Worm (Caenorhabditis elegans) whole organism, young adult: ENCODE measurements around the gene sds-22.
A peak's percentile ranks its signal among the peaks of the same experiment; 100 is the strongest.

Experiments used
- B0019.2 ChIP-seq: fragments of 200-800 bp; sonication (Bioruptor generic); conservative IDR thresholded peaks from 2 replicates; pipeline ENCODE4 v1.3.6; 2022; ENCODE audit warnings: missing genetic modification reagents, missing genetic modification characterization, missing compliant biosample characterization
- C06A6.2 ChIP-seq: fragments of 200-800 bp; sonication (Bioruptor generic); conservative IDR thresholded peaks from 2 replicates; pipeline ENCODE4 v1.3.6; 2022; ENCODE audit warnings: missing genetic modification characterization, missing compliant biosample characterization
- F22D6.2 ChIP-seq: sonication (generic microtip); optimal IDR thresholded peaks from 2 replicates; lab custom pipeline; 2016; ENCODE audit warnings: mild to moderate bottlenecking, missing genetic modification characterization, missing compliant biosample characterization
- F52B5.7 ChIP-seq: sonication (generic microtip); optimal IDR thresholded peaks from 2 replicates; lab custom pipeline; 2016; ENCODE audit warnings: mild to moderate bottlenecking, missing genetic modification characterization, missing compliant biosample characterization
- F57C9.4 ChIP-seq: sonication (generic microtip); optimal IDR thresholded peaks from 2 replicates; lab custom pipeline; 2017; ENCODE audit warnings: mild to moderate bottlenecking, missing genetic modification characterization, missing compliant biosample characterization
- K12H6.12 ChIP-seq: fragments of 200-800 bp; sonication (Bioruptor generic); optimal IDR thresholded peaks from 2 replicates; lab custom pipeline; 2018; ENCODE audit warnings: mild to moderate bottlenecking, missing genetic modification characterization, missing compliant biosample characterization
- Y67H2A.10 ChIP-seq: fragments of 200-800 bp; sonication (Bioruptor generic); conservative IDR thresholded peaks from 2 replicates; pipeline ENCODE4 v1.3.6; 2022; ENCODE audit warnings: missing genetic modification reagents, missing genetic modification characterization, missing compliant biosample characterization
- bed-1 ChIP-seq: fragments of 200-800 bp; sonication (Bioruptor generic); IDR thresholded peaks from 2 replicates; pipeline ENCODE4 v1.3.6; 2022; ENCODE audit warnings: missing genetic modification reagents, missing genetic modification characterization, missing compliant biosample characterization
- ceh-100 ChIP-seq: fragments of 200-800 bp; sonication (Bioruptor generic); IDR thresholded peaks from 2 replicates; pipeline ENCODE4 v1.3.6; 2022; ENCODE audit warnings: missing genetic modification reagents, missing genetic modification characterization, missing compliant biosample characterization
- ceh-27 ChIP-seq: fragments of 200-800 bp; sonication (Bioruptor generic); optimal IDR thresholded peaks from 2 replicates; lab custom pipeline; 2018; ENCODE audit warnings: mild to moderate bottlenecking, missing genetic modification characterization, moderate library complexity, missing compliant biosample characterization
- die-1 ChIP-seq: sonication (generic microtip); optimal IDR thresholded peaks from 2 replicates; lab custom pipeline; 2016; ENCODE audit warnings: missing genotype, mild to moderate bottlenecking, missing genetic modification characterization, missing compliant biosample characterization
- dpl-1 ChIP-seq: fragments of 150-350 bp; optimal IDR thresholded peaks from 2 replicates; lab custom pipeline; 2014; ENCODE audit warnings: missing biosample characterization, missing genetic modification reagents, missing genetic modification characterization
- efl-1 ChIP-seq: fragments of 150-350 bp; optimal IDR thresholded peaks from 2 replicates; lab custom pipeline; 2014; ENCODE audit warnings: missing biosample characterization, missing genetic modification reagents, missing genetic modification characterization
- egrh-3 ChIP-seq: fragments of 200-800 bp; sonication (Bioruptor generic); IDR thresholded peaks from 2 replicates; pipeline ENCODE4 v1.3.6; 2022; ENCODE audit warnings: missing genetic modification reagents, missing genetic modification characterization, missing compliant biosample characterization
- ets-4 ChIP-seq: fragments of 200-800 bp; sonication (Bioruptor generic); optimal IDR thresholded peaks from 2 replicates; lab custom pipeline; 2018; ENCODE audit warnings: mild to moderate bottlenecking, missing genetic modification characterization, missing compliant biosample characterization
- fkh-3 ChIP-seq: sonication (generic microtip); optimal IDR thresholded peaks from 2 replicates; lab custom pipeline; 2016; ENCODE audit warnings: mild to moderate bottlenecking, missing genetic modification characterization, missing compliant biosample characterization
- lin-26 ChIP-seq: fragments of 200-800 bp; sonication (Bioruptor generic); IDR thresholded peaks from 2 replicates; pipeline ENCODE4 v1.3.6; 2022; ENCODE audit warnings: missing genetic modification reagents, missing genetic modification characterization, missing compliant biosample characterization
- lin-35 ChIP-seq, 3 experiments: fragments of 150-350 bp in 2 of 3; sonication (generic microtip) in 1 of 3; optimal IDR thresholded peaks; 2 replicates each; lab custom pipeline; 2014 to 2018; ENCODE audit warnings: missing biosample characterization in 3 of 3, missing genetic modification characterization in 3 of 3, missing genetic modification reagents in 3 of 3
- lin-40 ChIP-seq: sonication (generic microtip); optimal IDR thresholded peaks from 2 replicates; lab custom pipeline; 2016; ENCODE audit warnings: missing genetic modification characterization, mild to moderate bottlenecking, missing compliant biosample characterization, missing genotype, missing genetic modification reagents
- lin-54 ChIP-seq: fragments of 200-800 bp; sonication (Bioruptor generic); optimal IDR thresholded peaks from 2 replicates; lab custom pipeline; 2018; ENCODE audit warnings: mild to moderate bottlenecking, missing genetic modification characterization, missing compliant biosample characterization
- lir-1 ChIP-seq: fragments of 200-800 bp; sonication (Bioruptor generic); conservative IDR thresholded peaks from 2 replicates; pipeline ENCODE4 v1.3.6; 2022; ENCODE audit warnings: missing genetic modification reagents, missing genetic modification characterization, missing compliant biosample characterization
- madf-6 ChIP-seq: fragments of 200-800 bp; sonication (Bioruptor generic); IDR thresholded peaks from 2 replicates; pipeline ENCODE4 v1.3.6; 2022; ENCODE audit warnings: missing genetic modification reagents, missing genetic modification characterization, missing compliant biosample characterization
- mxl-1 ChIP-seq: sonication (generic microtip); optimal IDR thresholded peaks from 2 replicates; lab custom pipeline; 2016; ENCODE audit warnings: missing genetic modification characterization, missing compliant biosample characterization
- nfya-1 ChIP-seq: sonication (generic microtip); optimal IDR thresholded peaks from 2 replicates; lab custom pipeline; 2017; ENCODE audit warnings: antibody characterized with exemption, missing compliant biosample characterization, missing genetic modification characterization, borderline replicate concordance; ENCODE audit not compliant: insufficient read depth
- nhr-120 ChIP-seq: fragments of 200-800 bp; sonication (Bioruptor generic); IDR thresholded peaks from 2 replicates; pipeline ENCODE4 v1.3.6; 2022; ENCODE audit warnings: missing genetic modification characterization, missing compliant biosample characterization
- nhr-80 ChIP-seq: sonication (generic microtip); optimal IDR thresholded peaks from 2 replicates; lab custom pipeline; 2016; ENCODE audit warnings: missing genetic modification characterization, missing compliant biosample characterization
- nhr-90 ChIP-seq: sonication (generic microtip); optimal IDR thresholded peaks from 2 replicates; lab custom pipeline; 2016; ENCODE audit warnings: missing genotype, mild to moderate bottlenecking, missing genetic modification characterization, missing compliant biosample characterization
- rcor-1 ChIP-seq: fragments of 200-800 bp; sonication (Bioruptor generic); IDR thresholded peaks from 2 replicates; pipeline ENCODE4 v1.3.6; 2022; ENCODE audit warnings: missing genetic modification reagents, missing genetic modification characterization, missing compliant biosample characterization
- rpc-1 ChIP-seq, 2 experiments: fragments of 150-350 bp in 1 of 2; sonication (generic microtip) in 1 of 2; optimal IDR thresholded peaks; 2 replicates each; lab custom pipeline; 2014 to 2018; ENCODE audit warnings: missing biosample characterization in 1 of 2, missing genetic modification characterization in 1 of 2, missing genetic modification reagents in 1 of 2, missing genotype in 1 of 2
- snpc-1.1 ChIP-seq: sonication (generic microtip); optimal IDR thresholded peaks from 2 replicates; lab custom pipeline; 2017; ENCODE audit warnings: missing genetic modification characterization, mild to moderate bottlenecking, missing compliant biosample characterization, antibody characterized with exemption, moderate library complexity, missing genotype, missing genetic modification reagents; ENCODE audit not compliant: insufficient read depth
- snpc-1.3 ChIP-seq: sonication (generic microtip); optimal IDR thresholded peaks from 2 replicates; lab custom pipeline; 2017; ENCODE audit warnings: missing genetic modification characterization, mild to moderate bottlenecking, missing compliant biosample characterization, antibody characterized with exemption, moderate library complexity, missing genotype, missing genetic modification reagents; ENCODE audit not compliant: insufficient read depth
- snpc-3.4 ChIP-seq: sonication (generic microtip); optimal IDR thresholded peaks from 2 replicates; lab custom pipeline; 2017; ENCODE audit warnings: missing genetic modification characterization, mild to moderate bottlenecking, missing compliant biosample characterization, antibody characterized with exemption, moderate library complexity, missing genotype, missing genetic modification reagents
- ztf-18 ChIP-seq: sonication (generic microtip); optimal IDR thresholded peaks from 2 replicates; lab custom pipeline; 2016; ENCODE audit warnings: missing genotype, mild to moderate bottlenecking, missing genetic modification characterization, missing compliant biosample characterization
- ztf-22 ChIP-seq: fragments of 200-800 bp; sonication (Bioruptor generic); optimal IDR thresholded peaks from 2 replicates; lab custom pipeline; 2018; ENCODE audit warnings: mild to moderate bottlenecking, missing genetic modification characterization, moderate library complexity, missing compliant biosample characterization
- ztf-25 ChIP-seq: fragments of 200-800 bp; sonication (Bioruptor generic); IDR thresholded peaks from 2 replicates; pipeline ENCODE4 v1.3.6; 2022; ENCODE audit warnings: missing genetic modification reagents, missing genetic modification characterization, missing compliant biosample characterization
- ztf-26 ChIP-seq: sonication (generic microtip); optimal IDR thresholded peaks from 2 replicates; lab custom pipeline; 2017; ENCODE audit warnings: missing genetic modification characterization, missing compliant biosample characterization
- ztf-3 ChIP-seq: fragments of 200-800 bp; sonication (Bioruptor generic); optimal IDR thresholded peaks from 2 replicates; lab custom pipeline; 2018; ENCODE audit warnings: mild to moderate bottlenecking, missing genetic modification characterization, missing compliant biosample characterization
- ztf-6 ChIP-seq: fragments of 200-800 bp; sonication (Bioruptor generic); IDR thresholded peaks from 2 replicates; pipeline ENCODE4 v1.3.6; 2022; ENCODE audit warnings: missing genetic modification reagents, missing genetic modification characterization, missing compliant biosample characterization

sds-22 gene

ce11 chrII:7850575-7850974, 7.6 kb upstream of the sds-22 start:
- no peak for TF ChIP-seq snpc-1.1 (tag; lab: Kevin White, UChicago)
- TF ChIP-seq ztf-6: no peak

- TF ChIP-seq bed-1 (no peak), rpc-1 (optimal IDR thresholded peaks at IDR 0.05; lab: Kevin White, UChicago) (no peak), rpc-1 (tag; optimal IDR thresholded peaks at IDR 0.05; lab: Kevin White, UChicago) (no peak), ztf-25 (GFP tag; lab: Robert Waterston, UW) (no peak), dpl-1 (no peak), nhr-80 (peak; percentile 36), efl-1 (GFP tag; lab: Kevin White, UChicago) (no peak), F57C9.4 (no peak)
- TF ChIP-seq, all 124 proteins: peak for 1
Measured at ce11 chrII:7851480-7851879, 6.7 kb upstream of the sds-22 start.

- TF ChIP-seq snpc-1.3 (tag; lab: Kevin White, UChicago): no peak
- no peak for TF ChIP-seq nhr-90 (tag; lab: Kevin White, UChicago)
- TF ChIP-seq madf-6 (GFP tag; lab: Robert Waterston, UW): peak; percentile 32; the same call in 1 of the 2 replicates
Measured at ce11 chrII:7853679-7854078, 4.5 kb upstream of the sds-22 start, which contains the start of gene T09A5.5. T09A5.5 (minus strand) TSS chrII:7853779.

- no peak for TF ChIP-seq ets-4 (GFP tag; lab: Kevin White, UChicago)
- no peak for TF ChIP-seq B0019.2 (GFP tag; lab: Robert Waterston, UW)
- no peak for TF ChIP-seq lin-35 (GFP tag; optimal IDR thresholded peaks at IDR 0.05; lab: Kevin White, UChicago)
- TF ChIP-seq ztf-26 (tag; lab: Kevin White, UChicago): no peak
- TF ChIP-seq lin-40 (tag; lab: Kevin White, UChicago): no peak
- TF ChIP-seq rcor-1 (GFP tag; lab: Robert Waterston, UW): no peak
- TF ChIP-seq ztf-3: no peak
- no peak for TF ChIP-seq lin-54 (GFP tag; lab: Kevin White, UChicago)
- TF ChIP-seq ztf-22 (GFP tag; lab: Kevin White, UChicago): no peak
- TF ChIP-seq lir-1: no peak
- TF ChIP-seq die-1 (tag; lab: Kevin White, UChicago): no peak
- no peak for TF ChIP-seq F52B5.7
- no peak for TF ChIP-seq egrh-3 (GFP tag; lab: Robert Waterston, UW)
- no peak for TF ChIP-seq Y67H2A.10 (GFP tag; lab: Robert Waterston, UW)
Measured at ce11 chrII:7854942-7855341, 3.3 kb upstream of the sds-22 start, which contains the start of gene mdt-10. mdt-10 (minus strand) TSS chrII:7855042.

- TF ChIP-seq nfya-1 (tag; lab: Kevin White, UChicago) (no peak), lin-26 (no peak), ztf-18 (tag; lab: Kevin White, UChicago) (no peak), snpc-3.4 (no peak), F22D6.2 (tag; lab: Kevin White, UChicago) (no peak), C06A6.2 (GFP tag; lab: Robert Waterston, UW) (no peak), ztf-25 (GFP tag; lab: Robert Waterston, UW) (no peak), Y67H2A.10 (GFP tag; lab: Robert Waterston, UW) (no peak), ceh-100 (no peak), K12H6.12 (tag; lab: Kevin White, UChicago) (no peak), lin-40 (tag; lab: Kevin White, UChicago) (no peak), ceh-27 (no peak), ztf-26 (tag; lab: Kevin White, UChicago) (no peak), mxl-1 (tag; lab: Kevin White, UChicago) (no peak), ztf-3 (no peak), fkh-3 (tag; lab: Kevin White, UChicago) (no peak), nhr-120 (GFP tag; lab: Robert Waterston, UW) (no peak), lir-1 (no peak)
Measured at ce11 chrII:7855619-7856018, 2.6 kb upstream of the sds-22 start, which contains the start of gene mdmh-35. mdmh-35 (minus strand) TSS chrII:7855719.
